Fruit fly (Drosophila melanogaster): ENCODE data around the gene TotE.
A peak's percentile ranks its signal among the peaks of the same experiment; 100 is the strongest.

Gene TotE

dm6 chr2L:19895526-19896185 is 17.7 kb downstream of the TotE start (continued):
- TF ChIP-seq nerfin-1 (tag; optimal IDR thresholded peaks at IDR 0.05), result peak; percentile 73
- TF ChIP-seq CG17802 (tag; optimal IDR thresholded peaks at IDR 0.05), result no peak
- peak; percentile 32 for TF ChIP-seq esg (GFP tag; conservative IDR thresholded peaks at IDR 0.05)
- no peak for TF ChIP-seq amos (GFP tag; IDR thresholded peaks at IDR 0.05; ENCODE audit: partially characterized antibody)
- TF ChIP-seq nom (GFP tag; optimal IDR thresholded peaks at IDR 0.05), result no peak
- peak; percentile 43 for TF ChIP-seq CG2120 (GFP tag; optimal IDR thresholded peaks at IDR 0.05)
- 0 out of 2 replicates have a peak, but pooled peaks have one; percentile 32 for TF ChIP-seq CG10321 (GFP tag; IDR thresholded peaks at IDR 0.05)
- TF ChIP-seq cas (GFP tag; IDR thresholded peaks at IDR 0.05), result no peak
- no peak for TF ChIP-seq slp2 (GFP tag; optimal IDR thresholded peaks at IDR 0.05)
- TF ChIP-seq Kr (GFP tag; optimal IDR thresholded peaks at IDR 0.05), result no peak
- TF ChIP-seq jing (GFP tag; optimal IDR thresholded peaks at IDR 0.05), result no peak
- peak; percentile 79 for TF ChIP-seq CG13775 (GFP tag; optimal IDR thresholded peaks at IDR 0.05)
- TF ChIP-seq ase (GFP tag; IDR thresholded peaks at IDR 0.05), result peak; percentile 56; the same call in 1 of the 3 replicates
- TF ChIP-seq Oli (tag; optimal IDR thresholded peaks at IDR 0.05), result peak; percentile 84
- TF ChIP-seq Eip74EF (GFP tag; optimal IDR thresholded peaks at IDR 0.05), result peak in 1 of 2 experiments; percentile 46
- peak; percentile 39; the same call in 1 of the 2 replicates for TF ChIP-seq slbo (GFP tag; IDR thresholded peaks at IDR 0.05)
- peak; percentile 93 for TF ChIP-seq dmrt99B (tag; optimal IDR thresholded peaks at IDR 0.05)
- peak; percentile 30 to 39 for TF ChIP-seq chif (GFP tag; optimal IDR thresholded peaks at IDR 0.05)
- no peak for TF ChIP-seq otp (GFP tag; IDR thresholded peaks at IDR 0.05)
- TF ChIP-seq gce (GFP tag; IDR thresholded peaks at IDR 0.05), result 0 out of 3 replicates have a peak, but pooled peaks have one; percentile 33
- no peak for TF ChIP-seq pita (GFP tag; optimal IDR thresholded peaks at IDR 0.05)
- TF ChIP-seq CG33557 (GFP tag; optimal IDR thresholded peaks at IDR 0.05), result peak; percentile 83
- TF ChIP-seq CG3838 (GFP tag; optimal IDR thresholded peaks at IDR 0.05), result no peak
- TF ChIP-seq NFAT (GFP tag; IDR thresholded peaks at IDR 0.05), result no peak
- TF ChIP-seq pan (optimal IDR thresholded peaks at IDR 0.05), result no peak
- TF ChIP-seq pan (GFP tag; optimal IDR thresholded peaks at IDR 0.05 in 1 of 2, IDR thresholded peaks at IDR 0.05 in 1 of 2), result peak in 1 of 2 experiments; percentile 43
- no peak for TF ChIP-seq dimm (GFP tag; IDR thresholded peaks at IDR 0.05)
- peak; percentile 52 for TF ChIP-seq ewg (GFP tag; optimal IDR thresholded peaks at IDR 0.05)
- no peak for TF ChIP-seq sna (GFP tag; IDR thresholded peaks at IDR 0.05; ENCODE audit: partially characterized antibody)
- TF ChIP-seq ind (GFP tag; optimal IDR thresholded peaks at IDR 0.05), result peak; percentile 70
- TF ChIP-seq CG4854 (GFP tag; optimal IDR thresholded peaks at IDR 0.05), result no peak
- no peak for TF ChIP-seq Dref (GFP tag; IDR thresholded peaks at IDR 0.05)
- TF ChIP-seq Dll (GFP tag; IDR thresholded peaks at IDR 0.05; ENCODE audit: partially characterized antibody), result no peak
- TF ChIP-seq Pdp1 (GFP tag; optimal IDR thresholded peaks at IDR 0.05), result peak; percentile 3 to 12
- TF ChIP-seq CG2116 (GFP tag; optimal IDR thresholded peaks at IDR 0.05), result peak; percentile 51
- TF ChIP-seq chn (GFP tag; optimal IDR thresholded peaks at IDR 0.05), result no peak
- no peak for TF ChIP-seq sim (GFP tag; IDR thresholded peaks at IDR 0.05)
- TF ChIP-seq tio (GFP tag; optimal IDR thresholded peaks at IDR 0.05), result peak; percentile 77
- TF ChIP-seq CG4328 (GFP tag; optimal IDR thresholded peaks at IDR 0.05), result peak; percentile 27
- peak; percentile 91 for TF ChIP-seq CG14710 (tag; optimal IDR thresholded peaks at IDR 0.05)
- no peak for TF ChIP-seq Lpt (GFP tag; optimal IDR thresholded peaks at IDR 0.05)
- 0 out of 2 replicates have a peak, but pooled peaks have one; percentile 35 for TF ChIP-seq ara (GFP tag; IDR thresholded peaks at IDR 0.05)
- peak; percentile 71 for TF ChIP-seq CG15269 (tag; optimal IDR thresholded peaks at IDR 0.05)
- peak; percentile 34 for TF ChIP-seq HLH3B (GFP tag; IDR thresholded peaks at IDR 0.05)
- peak; percentile 53 for TF ChIP-seq CG12942 (GFP tag; optimal IDR thresholded peaks at IDR 0.05)
- peak; percentile 81 for TF ChIP-seq Abd-B (GFP tag; optimal IDR thresholded peaks at IDR 0.05)
- TF ChIP-seq abd-A (tag; optimal IDR thresholded peaks at IDR 0.05), result no peak
- peak; percentile 80 for TF ChIP-seq Six4 (GFP tag; optimal IDR thresholded peaks at IDR 0.05)
- TF ChIP-seq Taf1 (GFP tag; IDR thresholded peaks at IDR 0.05), result no peak

Data from whole organism, embryonic.